Worm (Caenorhabditis elegans) whole organism, L3 larva: ENCODE data around the gene F14F9.5.
A peak's percentile ranks its signal among the peaks of the same experiment; 100 is the strongest.

Experiments
- R02D3.7 ChIP-seq: fragments of 150-350 bp; optimal IDR thresholded peaks from 2 replicates; lab custom pipeline; 2014; ENCODE audit warnings: missing biosample characterization, missing genetic modification characterization
- ZK546.5 ChIP-seq: sonication (generic microtip); optimal IDR thresholded peaks from 2 replicates; lab custom pipeline; 2017; ENCODE audit warnings: missing biosample characterization, missing genetic modification characterization
- aly-2 ChIP-seq: fragments of 150-350 bp; optimal IDR thresholded peaks from 2 replicates; lab custom pipeline; 2014; ENCODE audit warnings: missing biosample characterization, missing genetic modification characterization
- ama-1 ChIP-seq: fragments of 150-350 bp; optimal IDR thresholded peaks from 2 replicates; lab custom pipeline; 2018
- ceh-16 ChIP-seq: sonication (generic microtip); optimal IDR thresholded peaks from 2 replicates; lab custom pipeline; 2017; ENCODE audit warnings: missing biosample characterization, missing genetic modification characterization
- ceh-28 ChIP-seq: fragments of 150-350 bp; optimal IDR thresholded peaks from 2 replicates; lab custom pipeline; 2014; ENCODE audit warnings: missing biosample characterization, missing genetic modification reagents, missing genetic modification characterization
- ceh-82 ChIP-seq: fragments of 150-350 bp; optimal IDR thresholded peaks from 2 replicates; lab custom pipeline; 2014; ENCODE audit warnings: missing biosample characterization, missing genetic modification characterization
- ceh-9 ChIP-seq: sonication (generic microtip); optimal IDR thresholded peaks from 2 replicates; lab custom pipeline; 2018; ENCODE audit warnings: missing biosample characterization, missing genetic modification characterization
- daf-12 ChIP-seq: fragments of 150-350 bp; optimal IDR thresholded peaks from 2 replicates; lab custom pipeline; 2014; ENCODE audit warnings: missing biosample characterization, missing genetic modification reagents, missing genetic modification characterization
- egl-27 ChIP-seq: sonication (generic microtip); optimal IDR thresholded peaks from 4 replicates; lab custom pipeline; 2017; ENCODE audit warnings: missing biosample characterization, missing genetic modification reagents, missing genetic modification characterization
- egl-5 ChIP-seq: fragments of 150-350 bp; optimal IDR thresholded peaks from 2 replicates; lab custom pipeline; 2017; ENCODE audit warnings: missing biosample characterization, missing genetic modification reagents, missing genetic modification characterization, inconsistent platforms
- elt-1 ChIP-seq: fragments of 150-350 bp; optimal IDR thresholded peaks from 2 replicates; lab custom pipeline; 2014; ENCODE audit warnings: missing biosample characterization, missing genetic modification characterization
- elt-2 ChIP-seq: sonication (generic microtip); optimal IDR thresholded peaks from 2 replicates; lab custom pipeline; 2016; ENCODE audit warnings: missing genetic modification reagents, mild to moderate bottlenecking, missing genetic modification characterization, missing compliant biosample characterization
- elt-3 ChIP-seq, 3 experiments: fragments of 150-350 bp in 1 of 3; sonication (generic microtip) in 2 of 3; optimal IDR thresholded peaks; 2 replicates in 2 of 3; 4 replicates in 1 of 3; lab custom pipeline; 2014 to 2017; ENCODE audit warnings: missing biosample characterization in 3 of 3, missing genetic modification characterization in 3 of 3
- eor-1 ChIP-seq, 2 experiments: fragments of 150-350 bp; optimal IDR thresholded peaks; 2 replicates each; lab custom pipeline; 2014 to 2018; ENCODE audit warnings: missing biosample characterization in 2 of 2, missing genetic modification characterization in 2 of 2
- fkh-10 ChIP-seq: sonication (generic microtip); optimal IDR thresholded peaks from 2 replicates; lab custom pipeline; 2017; ENCODE audit warnings: missing biosample characterization, missing genetic modification reagents, missing genetic modification characterization
- fkh-2 ChIP-seq: fragments of 150-350 bp; optimal IDR thresholded peaks from 2 replicates; lab custom pipeline; 2014; ENCODE audit warnings: missing biosample characterization, missing genetic modification reagents, missing genetic modification characterization
- fos-1 ChIP-seq: fragments of 150-350 bp; optimal IDR thresholded peaks from 2 replicates; lab custom pipeline; 2014; ENCODE audit warnings: missing biosample characterization, missing genetic modification characterization
- hmg-11 ChIP-seq: sonication (generic microtip); optimal IDR thresholded peaks from 2 replicates; lab custom pipeline; 2016; ENCODE audit warnings: missing genetic modification characterization, missing compliant biosample characterization
- jun-1 ChIP-seq: fragments of 150-350 bp; optimal IDR thresholded peaks from 2 replicates; lab custom pipeline; 2014; ENCODE audit warnings: missing biosample characterization, missing genetic modification reagents, missing genetic modification characterization
- lin-15B ChIP-seq: fragments of 150-350 bp; optimal IDR thresholded peaks from 2 replicates; lab custom pipeline; 2014; ENCODE audit warnings: missing biosample characterization, missing genetic modification characterization
- lin-39 ChIP-seq: fragments of 150-350 bp; optimal IDR thresholded peaks from 2 replicates; lab custom pipeline; 2018; ENCODE audit warnings: missing biosample characterization, missing genetic modification reagents, missing genetic modification characterization
- lsy-12 ChIP-seq: sonication (generic microtip); optimal IDR thresholded peaks from 2 replicates; lab custom pipeline; 2016; ENCODE audit warnings: mild to moderate bottlenecking, missing genetic modification characterization, missing compliant biosample characterization
- mdl-1 ChIP-seq: fragments of 150-350 bp; optimal IDR thresholded peaks from 2 replicates; lab custom pipeline; 2014; ENCODE audit warnings: missing biosample characterization, missing genetic modification characterization
- mml-1 ChIP-seq: fragments of 150-350 bp; sonication (generic microtip); optimal IDR thresholded peaks from 3 replicates; lab custom pipeline; 2014; ENCODE audit warnings: missing biosample characterization, missing genetic modification characterization
- nfya-1 ChIP-seq: sonication (generic microtip); optimal IDR thresholded peaks from 2 replicates; lab custom pipeline; 2017; ENCODE audit warnings: missing genetic modification characterization, mild to moderate bottlenecking, missing compliant biosample characterization, antibody characterized with exemption, moderate library complexity; ENCODE audit not compliant: insufficient read depth
- nhr-11 ChIP-seq: fragments of 150-350 bp; optimal IDR thresholded peaks from 2 replicates; lab custom pipeline; 2014; ENCODE audit warnings: missing biosample characterization, missing genetic modification characterization
- nhr-12 ChIP-seq: fragments of 150-350 bp; optimal IDR thresholded peaks from 2 replicates; lab custom pipeline; 2014; ENCODE audit warnings: missing biosample characterization, missing genetic modification characterization
- nhr-23 ChIP-seq: fragments of 150-350 bp; optimal IDR thresholded peaks from 2 replicates; lab custom pipeline; 2014; ENCODE audit warnings: missing biosample characterization, missing genetic modification reagents, missing genetic modification characterization
- nhr-237 ChIP-seq: fragments of 150-350 bp; optimal IDR thresholded peaks from 2 replicates; lab custom pipeline; 2014; ENCODE audit warnings: missing biosample characterization, missing genetic modification characterization
- nhr-25 ChIP-seq: sonication (generic microtip); optimal IDR thresholded peaks from 2 replicates; lab custom pipeline; 2017; ENCODE audit warnings: missing biosample characterization, missing genetic modification characterization
- nhr-28 ChIP-seq: fragments of 150-350 bp; optimal IDR thresholded peaks from 2 replicates; lab custom pipeline; 2014; ENCODE audit warnings: missing biosample characterization, missing genetic modification characterization
- nhr-43 ChIP-seq: sonication (generic microtip); optimal IDR thresholded peaks from 2 replicates; lab custom pipeline; 2016; ENCODE audit warnings: mild to moderate bottlenecking, missing genetic modification characterization, missing compliant biosample characterization; ENCODE audit not compliant: poor library complexity, severe bottlenecking
- nhr-67 ChIP-seq: fragments of 150-350 bp; optimal IDR thresholded peaks from 2 replicates; lab custom pipeline; 2014; ENCODE audit warnings: missing biosample characterization, missing genetic modification characterization
- nhr-76 ChIP-seq: fragments of 150-350 bp; sonication (generic microtip); optimal IDR thresholded peaks from 5 replicates; lab custom pipeline; 2014; ENCODE audit warnings: missing biosample characterization, missing genetic modification characterization
- nhr-77 ChIP-seq: fragments of 150-350 bp; optimal IDR thresholded peaks from 2 replicates; lab custom pipeline; 2014; ENCODE audit warnings: missing biosample characterization, missing genetic modification characterization
- pha-4 ChIP-seq: fragments of 150-350 bp; optimal IDR thresholded peaks from 2 replicates; lab custom pipeline; 2014; ENCODE audit warnings: missing biosample characterization, missing genetic modification reagents, missing genetic modification characterization
- pqm-1 ChIP-seq: fragments of 150-350 bp; optimal IDR thresholded peaks from 2 replicates; lab custom pipeline; 2017; ENCODE audit warnings: missing biosample characterization, missing genetic modification characterization, inconsistent platforms
- sea-2 ChIP-seq: fragments of 150-350 bp; sonication (generic microtip); optimal IDR thresholded peaks from 4 replicates; lab custom pipeline; 2014; ENCODE audit warnings: missing biosample characterization, missing genetic modification reagents, missing genetic modification characterization
- skn-1 ChIP-seq: fragments of 150-350 bp; optimal IDR thresholded peaks from 2 replicates; lab custom pipeline; 2014; ENCODE audit warnings: missing biosample characterization, missing genetic modification characterization
- snpc-4 ChIP-seq: fragments of 150-350 bp; optimal IDR thresholded peaks from 2 replicates; lab custom pipeline; 2014; ENCODE audit warnings: missing biosample characterization, missing genetic modification characterization
- tbx-2 ChIP-seq: sonication (generic microtip); optimal IDR thresholded peaks from 2 replicates; lab custom pipeline; 2016; ENCODE audit warnings: mild to moderate bottlenecking, missing genetic modification characterization, missing compliant biosample characterization
- unc-39 ChIP-seq: sonication (generic microtip); optimal IDR thresholded peaks from 4 replicates; lab custom pipeline; 2017; ENCODE audit warnings: missing biosample characterization, missing genetic modification characterization
- unc-62 ChIP-seq: fragments of 150-350 bp; sonication (generic microtip); optimal IDR thresholded peaks from 4 replicates; lab custom pipeline; 2014; ENCODE audit warnings: missing biosample characterization, missing genetic modification reagents, missing genetic modification characterization
- zag-1 ChIP-seq: fragments of 150-350 bp; optimal IDR thresholded peaks from 2 replicates; lab custom pipeline; 2014; ENCODE audit warnings: missing biosample characterization, missing genetic modification characterization
- ztf-11 ChIP-seq: fragments of 150-350 bp; optimal IDR thresholded peaks from 2 replicates; lab custom pipeline; 2014; ENCODE audit warnings: missing biosample characterization, missing genetic modification characterization
- ztf-4 ChIP-seq: fragments of 150-350 bp; optimal IDR thresholded peaks from 2 replicates; lab custom pipeline; 2014; ENCODE audit warnings: missing biosample characterization, missing genetic modification characterization

Gene F14F9.5

ce11 chrV:5126793-5127192, at the start of gene F14F9.5:
Gene F14F9.5 (plus strand): TSS chrV:5127093.
- TF ChIP-seq aly-2 (tag; lab: Kevin White, UChicago) (no peak), pha-4 (no peak), unc-62 (GFP tag; lab: Kevin White, UChicago) (no peak), R02D3.7 (tag; lab: Kevin White, UChicago) (no peak)

- TF ChIP-seq nhr-25 (tag; lab: Kevin White, UChicago) (peak; percentile 5), nhr-77 (tag; lab: Kevin White, UChicago) (no peak), elt-1 (tag; lab: Kevin White, UChicago) (no peak), lin-39 (tag; lab: Kevin White, UChicago) (no peak), pqm-1 (tag; lab: Kevin White, UChicago) (peak; percentile 28), ceh-28 (tag; lab: Kevin White, UChicago) (peak; percentile 43), snpc-4 (no peak), unc-62 (GFP tag; lab: Kevin White, UChicago) (no peak), elt-2 (tag; lab: Kevin White, UChicago) (peak; percentile 36), lin-15B (tag; lab: Kevin White, UChicago) (peak; percentile 2), ztf-11 (no peak), sea-2 (GFP tag; lab: Kevin White, UChicago) (no peak), tbx-2 (no peak), ama-1 (no peak), nhr-28 (tag; lab: Kevin White, UChicago) (no peak), zag-1 (no peak), ceh-9 (tag; lab: Kevin White, UChicago) (no peak), daf-12 (tag; lab: Kevin White, UChicago) (no peak), aly-2 (tag; lab: Kevin White, UChicago) (no peak), lsy-12 (no peak), nhr-12 (tag; lab: Kevin White, UChicago) (no peak), mml-1 (tag; lab: Kevin White, UChicago) (no peak), ceh-16 (tag; lab: Kevin White, UChicago) (no peak), unc-39 (no peak), ceh-82 (tag; lab: Kevin White, UChicago) (no peak), fkh-2 (tag; lab: Kevin White, UChicago) (no peak), eor-1 (tag; optimal IDR thresholded peaks at IDR 0.05; lab: Kevin White, UChicago) (no peak), jun-1 (tag; lab: Kevin White, UChicago) (peak; percentile 11), ZK546.5 (tag; lab: Kevin White, UChicago) (no peak), ztf-4 (tag; lab: Kevin White, UChicago) (no peak), pha-4 (peak; percentile 75), fos-1 (no peak), R02D3.7 (tag; lab: Kevin White, UChicago) (no peak), fkh-10 (GFP tag; lab: Kevin White, UChicago) (no peak), nhr-67 (no peak), nhr-23 (tag; lab: Kevin White, UChicago) (peak; percentile 72), elt-3 (tag; optimal IDR thresholded peaks at IDR 0.05; lab: Kevin White, UChicago) (no peak), nfya-1 (peak; percentile 46), mdl-1 (tag; lab: Kevin White, UChicago) (no peak), egl-27 (tag; lab: Kevin White, UChicago) (no peak), egl-5 (no peak), skn-1 (tag; lab: Kevin White, UChicago) (peak; percentile 28), nhr-237 (tag; lab: Kevin White, UChicago) (no peak), nhr-11 (tag; lab: Kevin White, UChicago) (no peak), hmg-11 (tag; lab: Kevin White, UChicago) (no peak), nhr-76 (no peak), nhr-43 (no peak)
Observed at ce11 chrV:5080853-5081338, 46.0 kb upstream of the F14F9.5 start, which contains the start of gene Y58A7A.3. Gene Y58A7A.3 (minus strand): TSS chrV:5080903.
